Worm (Caenorhabditis elegans) whole organism, early embryonic: ENCODE data around the gene Y62E10A.13.

ENCODE experiments used
- F13C5.2 ChIP-seq: sonication (generic microtip); optimal IDR thresholded peaks from 2 replicates; lab custom pipeline; 2017; ENCODE audit warnings: mild to moderate bottlenecking, missing genetic modification characterization, inconsistent platforms, missing compliant biosample characterization
- ama-1 ChIP-seq: fragments of 150-350 bp; optimal IDR thresholded peaks from 2 replicates; lab custom pipeline; 2014
- ceh-36 ChIP-seq: sonication (generic microtip); optimal IDR thresholded peaks from 2 replicates; lab custom pipeline; 2016; ENCODE audit warnings: missing genetic modification characterization, inconsistent platforms, missing compliant biosample characterization
- pes-1 ChIP-seq: fragments of 200-800 bp; sonication (Bioruptor generic); IDR thresholded peaks from 2 replicates; pipeline ENCODE4 v1.3.6; 2022; ENCODE audit warnings: missing genetic modification reagents, missing genetic modification characterization, missing compliant biosample characterization
- scrt-1 ChIP-seq: fragments of 200-800 bp; sonication (Bioruptor generic); IDR thresholded peaks from 2 replicates; pipeline ENCODE4 v1.3.6; 2022; ENCODE audit warnings: missing genetic modification characterization, missing compliant biosample characterization

- TF ChIP-seq ama-1 (no peak), pes-1 (GFP tag; lab: Robert Waterston, UW) (no peak), ceh-36 (tag; lab: Kevin White, UChicago) (no peak), scrt-1 (GFP tag; lab: Robert Waterston, UW) (no peak), F13C5.2 (tag; lab: Kevin White, UChicago) (no peak)
These were observed 9.6 kb downstream of the Y62E10A.13 start for ce11 chrIV:13389237-13389636.
